Fruit fly (Drosophila melanogaster): Measurements from ENCODE around the gene Cyt-c-d.
A peak's percentile ranks its signal among the peaks of the same experiment; 100 is the strongest.

Gene Cyt-c-d

dm6 chr2L:16715841-16716701 lies at the start of gene Cyt-c-d, which contains the start of gene CG31808:
Gene Cyt-c-d, plus strand, starts transcription at chr2L:16715891.
Gene CG31808, minus strand, starts transcription at chr2L:16716195.
- TF ChIP-seq CG17801 (GFP tag; optimal IDR thresholded peaks at IDR 0.05; ENCODE audit: partially characterized antibody), result peak; percentile 90

dm6 chr2L:16672290-16672689 lies 43.4 kb upstream of the Cyt-c-d start:
- TF ChIP-seq CG17801 (GFP tag; optimal IDR thresholded peaks at IDR 0.05; ENCODE audit: partially characterized antibody), result no peak

DNA sequence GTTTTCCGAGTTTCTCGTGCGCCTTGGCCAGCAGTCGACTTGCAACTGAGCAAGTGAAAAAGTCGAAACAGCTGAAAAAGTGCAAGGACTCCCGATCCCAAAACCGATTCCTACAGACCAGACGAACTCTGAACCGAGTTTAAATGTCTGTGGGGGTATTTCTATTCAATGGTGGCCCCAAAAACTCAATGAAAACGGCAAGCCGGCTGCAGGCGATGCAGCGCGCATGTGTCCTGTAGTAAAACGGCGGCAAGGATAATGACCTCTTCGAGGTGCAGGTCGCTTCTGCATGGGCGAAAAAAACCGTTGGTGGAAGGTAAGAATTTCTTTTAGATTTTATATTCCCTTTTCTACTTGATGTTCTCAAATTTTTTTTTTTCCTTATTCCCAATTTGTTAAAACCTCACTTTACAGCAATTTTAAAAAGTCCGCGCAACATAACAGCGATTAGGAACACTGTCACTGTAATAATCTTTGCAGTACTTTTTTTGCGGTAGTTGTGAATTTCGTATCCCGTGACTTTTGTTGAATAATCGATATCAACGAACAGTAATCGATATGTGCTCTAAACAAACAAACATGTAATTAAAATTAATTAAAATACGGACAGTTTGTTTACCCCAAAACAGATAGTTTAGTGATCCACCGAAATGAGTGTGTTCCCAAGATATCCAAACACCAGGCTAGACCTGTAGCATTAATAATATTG lies 38.9 kb upstream of the Cyt-c-d start, which contains the start of the genes Trpgamma and her:
Trpgamma (minus strand) TSS at position 51 of the 709 bp plus-strand sequence.
her (plus strand) TSS at position 535 of the 709 bp plus-strand sequence.
- TF ChIP-seq CG17801 (GFP tag; optimal IDR thresholded peaks at IDR 0.05; ENCODE audit: partially characterized antibody), result peak; percentile 41

- no peak for TF ChIP-seq CG17801 (GFP tag; optimal IDR thresholded peaks at IDR 0.05; ENCODE audit: partially characterized antibody)
These were observed 36.6 kb upstream of the Cyt-c-d start for dm6 chr2L:16679073-16679472.

dm6 chr2L:16679817-16680683 lies 35.6 kb upstream of the Cyt-c-d start, which contains the start of the genes grp and squ:
Gene grp, plus strand, starts transcription at chr2L:16680054.
Gene squ, plus strand, starts transcription at chr2L:16680054.
- peak; percentile 31 for TF ChIP-seq CG17801 (GFP tag; optimal IDR thresholded peaks at IDR 0.05; ENCODE audit: partially characterized antibody)

DNA sequence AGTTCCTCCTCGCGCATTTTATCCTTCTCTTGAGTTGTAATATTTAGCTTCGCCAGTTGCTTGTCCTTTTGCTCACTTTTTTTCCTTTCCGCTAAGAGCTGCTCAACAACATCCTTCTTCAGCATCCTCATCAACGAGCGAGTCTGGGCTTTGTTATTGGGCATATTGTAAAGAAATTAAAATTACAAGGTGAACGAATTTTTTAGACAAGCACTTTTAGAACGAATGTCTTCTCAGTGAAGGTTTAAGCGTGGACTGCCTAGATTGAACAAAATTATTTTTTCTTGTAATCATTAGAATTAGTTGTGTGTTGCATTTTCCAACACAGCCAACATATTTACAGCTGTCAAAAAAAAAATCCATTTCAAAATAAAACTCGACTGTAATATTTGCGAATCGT lies 33.5 kb upstream of the Cyt-c-d start, which contains the start of gene CG33552:
CG33552 (plus strand) TSS at position 301 of the 400 bp plus-strand sequence.
- TF ChIP-seq CG17801 (GFP tag; optimal IDR thresholded peaks at IDR 0.05; ENCODE audit: partially characterized antibody), result no peak

DNA sequence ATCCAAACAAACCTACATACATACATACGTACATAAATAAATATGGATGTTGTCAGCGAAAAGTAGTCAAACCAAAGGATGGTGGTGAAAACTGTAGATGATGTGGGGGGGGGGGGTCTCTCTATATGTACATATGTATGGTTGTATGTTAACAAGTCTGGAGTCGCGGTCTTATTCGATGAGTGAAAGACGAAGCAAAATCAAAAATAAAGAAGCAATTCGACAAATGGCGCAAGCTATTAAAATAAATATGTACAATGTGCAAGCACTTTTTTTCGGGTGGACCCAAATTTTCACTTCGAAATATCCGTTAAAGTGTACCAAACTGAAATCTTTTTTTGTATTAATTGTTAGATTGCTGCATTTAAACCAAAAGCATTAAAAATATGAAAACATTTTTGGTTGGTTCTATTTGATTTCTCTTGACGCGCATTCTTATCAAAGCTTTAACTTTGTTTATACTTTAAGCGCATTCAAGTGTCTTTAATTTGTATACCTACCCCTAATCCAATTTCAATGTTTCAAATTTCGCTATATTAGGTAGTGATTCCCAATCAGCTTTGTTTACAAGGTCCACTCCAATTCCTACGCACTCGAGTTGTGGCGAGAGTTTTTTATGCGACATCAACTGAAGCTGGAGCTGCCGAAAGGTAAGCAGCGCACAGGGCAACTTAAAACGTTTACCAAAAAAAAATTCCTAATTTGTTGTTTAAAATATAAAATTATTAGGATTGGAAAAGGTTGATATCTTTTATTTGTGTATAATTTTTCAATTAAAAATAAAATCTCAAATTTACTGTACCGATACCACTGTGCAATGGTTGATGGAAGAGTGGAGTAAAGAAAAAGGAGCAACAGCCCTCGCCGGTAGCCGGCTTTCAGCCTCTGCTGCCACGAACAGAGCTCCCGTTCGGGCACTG lies 31.5 kb upstream of the Cyt-c-d start, which contains the start of gene CG31807:
CG31807 (minus strand) TSS at position 51 of the 920 bp plus-strand sequence.
- TF ChIP-seq CG17801 (GFP tag; optimal IDR thresholded peaks at IDR 0.05; ENCODE audit: partially characterized antibody), result peak; percentile 92

- TF ChIP-seq CG17801 (GFP tag; optimal IDR thresholded peaks at IDR 0.05; ENCODE audit: partially characterized antibody), result peak; percentile 47
These were observed 30.6 kb upstream of the Cyt-c-d start for dm6 chr2L:16684908-16685611.

- no peak for TF ChIP-seq CG17801 (GFP tag; optimal IDR thresholded peaks at IDR 0.05; ENCODE audit: partially characterized antibody)
These were observed 30.1 kb upstream of the Cyt-c-d start for dm6 chr2L:16685612-16685912.

DNA sequence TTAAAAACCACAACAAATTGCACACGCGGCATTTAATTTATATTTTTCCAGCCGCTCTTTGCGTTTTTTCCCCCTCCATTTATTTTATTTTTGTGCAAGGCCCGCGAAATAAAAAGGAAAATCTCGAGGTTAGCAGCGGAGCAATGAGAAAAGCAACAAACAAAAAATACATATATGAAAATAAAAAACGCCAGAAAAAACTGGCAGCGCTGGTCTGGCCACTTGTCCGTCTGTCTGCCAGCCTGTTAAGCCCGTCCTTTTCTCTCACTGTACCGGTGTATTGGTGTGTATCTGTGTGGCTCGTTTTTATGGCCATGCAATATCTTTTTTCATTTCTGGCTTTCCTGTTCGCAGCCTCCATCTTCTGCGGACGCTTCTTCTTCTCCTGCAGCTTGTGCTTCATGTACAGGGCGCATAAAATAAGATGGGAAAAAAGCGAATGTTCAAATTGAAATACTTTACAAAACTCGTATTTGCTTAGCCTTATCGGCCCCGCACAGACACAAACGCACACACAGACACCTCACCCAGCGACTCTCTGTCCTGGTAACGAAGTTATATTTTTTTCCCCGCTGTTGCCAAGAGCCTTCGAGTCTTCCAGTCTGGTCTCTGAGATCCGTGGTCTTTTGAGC lies 29.2 kb upstream of the Cyt-c-d start:
- TF ChIP-seq CG17801 (GFP tag; optimal IDR thresholded peaks at IDR 0.05; ENCODE audit: partially characterized antibody), result no peak

- no peak for TF ChIP-seq CG17801 (GFP tag; optimal IDR thresholded peaks at IDR 0.05; ENCODE audit: partially characterized antibody)
These were observed 27.8 kb upstream of the Cyt-c-d start for dm6 chr2L:16687863-16688262.

DNA sequence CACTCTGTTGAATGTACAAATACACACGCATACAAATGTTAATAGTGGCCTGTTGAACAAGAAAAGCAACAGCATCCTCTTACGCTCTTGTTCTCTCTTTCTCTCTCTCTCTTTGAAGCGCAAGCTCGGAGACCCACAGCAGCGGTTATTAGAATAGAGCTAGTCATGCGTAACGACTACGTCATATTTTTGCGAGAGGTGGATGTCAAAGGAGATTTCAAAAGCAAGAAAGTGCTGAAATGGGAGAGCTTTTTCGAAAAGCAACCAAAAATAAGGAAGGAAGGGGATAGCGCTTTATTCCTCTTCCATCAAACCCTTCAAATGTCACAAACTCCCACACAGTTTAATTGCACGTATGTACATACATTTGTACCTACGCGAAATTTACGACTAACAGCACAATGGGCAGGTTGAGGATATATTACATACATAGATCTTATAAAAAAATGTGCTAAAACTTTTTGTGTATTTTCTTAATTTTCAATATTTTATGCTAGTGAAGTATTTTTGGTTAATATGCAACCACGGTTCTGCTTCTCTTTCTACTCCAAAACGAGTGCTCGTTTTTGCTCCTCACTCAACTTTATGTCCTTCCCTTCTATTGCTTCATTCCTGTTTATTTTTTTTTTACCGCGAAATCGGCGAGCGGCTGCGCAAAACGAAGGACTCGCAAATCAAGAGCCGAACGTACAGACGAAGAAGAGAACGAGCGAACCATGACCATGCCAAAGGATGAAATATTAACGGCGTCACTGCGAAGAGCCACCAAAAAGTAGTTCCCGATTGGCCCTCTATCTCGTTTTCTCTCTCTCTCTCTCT lies 25.7 kb upstream of the Cyt-c-d start:
- TF ChIP-seq CG17801 (GFP tag; optimal IDR thresholded peaks at IDR 0.05; ENCODE audit: partially characterized antibody), result no peak
